Fruit fly (Drosophila melanogaster): ENCODE data around the gene MESK4.

MESK4 gene

dm6 chr3R:16972136-16972535, 16.5 kb upstream of the MESK4 start, which contains the start of gene Abd-B:
Abd-B (minus strand) TSS chr3R:16972236.
- TF ChIP-seq D1 (tag; optimal IDR thresholded peaks at IDR 0.05) (no peak), CG17806 (tag; optimal IDR thresholded peaks at IDR 0.05) (no peak), CG10348 (GFP tag; IDR thresholded peaks at IDR 0.05) (no peak), CG34367 (tag; optimal IDR thresholded peaks at IDR 0.05) (no peak), Snoo (tag; optimal IDR thresholded peaks at IDR 0.05) (no peak)

dm6 chr3R:16972575-16972974, 16.0 kb upstream of the MESK4 start:
- TF ChIP-seq CG12605 (GFP tag; IDR thresholded peaks at IDR 0.05) (no peak), Ets98B (GFP tag; IDR thresholded peaks at IDR 0.05) (no peak), CG4496 (GFP tag; IDR thresholded peaks at IDR 0.05) (no peak), CG10348 (GFP tag; IDR thresholded peaks at IDR 0.05) (no peak), Pif1B (GFP tag; optimal IDR thresholded peaks at IDR 0.05) (no peak)

- no peak for TF ChIP-seq CG4496 (GFP tag; IDR thresholded peaks at IDR 0.05)
- no peak for TF ChIP-seq gl (tag; optimal IDR thresholded peaks at IDR 0.05)
- TF ChIP-seq fd96Ca (GFP tag; IDR thresholded peaks at IDR 0.05), result no peak
- no peak for TF ChIP-seq EcR (GFP tag; optimal IDR thresholded peaks at IDR 0.05)
- no peak for TF ChIP-seq Ets98B (GFP tag; IDR thresholded peaks at IDR 0.05)
- TF ChIP-seq CG8301 (tag; optimal IDR thresholded peaks at IDR 0.05), result no peak
- no peak for TF ChIP-seq CG8159 (tag; optimal IDR thresholded peaks at IDR 0.05)
- no peak for TF ChIP-seq Snoo (tag; optimal IDR thresholded peaks at IDR 0.05)
- TF ChIP-seq Pif1A (GFP tag; optimal IDR thresholded peaks at IDR 0.05), result no peak
- no peak for TF ChIP-seq CG34367 (tag; optimal IDR thresholded peaks at IDR 0.05)
- no peak for TF ChIP-seq CG32121 (GFP tag; IDR thresholded peaks at IDR 0.05)
- TF ChIP-seq CG14655 (GFP tag; optimal IDR thresholded peaks at IDR 0.05), result no peak
- TF ChIP-seq CG10348 (GFP tag; IDR thresholded peaks at IDR 0.05), result no peak
- no peak for TF ChIP-seq CG13204 (GFP tag; optimal IDR thresholded peaks at IDR 0.05)
- no peak for TF ChIP-seq rn (GFP tag; IDR thresholded peaks at IDR 0.05)
- TF ChIP-seq CG12605 (GFP tag; IDR thresholded peaks at IDR 0.05), result no peak
Observed at dm6 chr3R:16974904-16975303, 13.7 kb upstream of the MESK4 start, which contains the start of gene VhaM9.7-d. VhaM9.7-d (plus strand) TSS chr3R:16975204.

- TF ChIP-seq CG8301 (tag; optimal IDR thresholded peaks at IDR 0.05), result no peak
- peak; percentile 82 for TF ChIP-seq D1 (tag; optimal IDR thresholded peaks at IDR 0.05)
Observed at dm6 chr3R:16977745-16978305, 10.8 kb upstream of the MESK4 start, which contains the start of gene Actn3. Actn3 (minus strand) TSS chr3R:16977795.

- TF ChIP-seq D1 (tag; optimal IDR thresholded peaks at IDR 0.05), result no peak
Observed at dm6 chr3R:16980958-16981623, 7.5 kb upstream of the MESK4 start.

- TF ChIP-seq CG12605 (GFP tag; IDR thresholded peaks at IDR 0.05), result no peak
- TF ChIP-seq CG34367 (tag; optimal IDR thresholded peaks at IDR 0.05), result no peak
- peak; percentile 71 for TF ChIP-seq EcR (GFP tag; optimal IDR thresholded peaks at IDR 0.05)
- no peak for TF ChIP-seq gl (tag; optimal IDR thresholded peaks at IDR 0.05)
- TF ChIP-seq D1 (tag; optimal IDR thresholded peaks at IDR 0.05), result no peak
Observed at dm6 chr3R:16982108-16982707, 6.4 kb upstream of the MESK4 start, which contains the start of gene AhcyL2. AhcyL2 (minus strand) TSS chr3R:16982158.

dm6 chr3R:16983001-16983400, 5.6 kb upstream of the MESK4 start:
- no peak for TF ChIP-seq Pif1B (GFP tag; optimal IDR thresholded peaks at IDR 0.05)

- no peak for TF ChIP-seq CG17806 (tag; optimal IDR thresholded peaks at IDR 0.05)
- no peak for TF ChIP-seq CG9948 (tag; optimal IDR thresholded peaks at IDR 0.05)
- TF ChIP-seq rn (GFP tag; IDR thresholded peaks at IDR 0.05), result no peak
- TF ChIP-seq CG8301 (tag; optimal IDR thresholded peaks at IDR 0.05), result no peak
- no peak for TF ChIP-seq gl (tag; optimal IDR thresholded peaks at IDR 0.05)
- no peak for TF ChIP-seq Pif1A (GFP tag; optimal IDR thresholded peaks at IDR 0.05)
- TF ChIP-seq CG34367 (tag; optimal IDR thresholded peaks at IDR 0.05), result no peak
- no peak for TF ChIP-seq EcR (GFP tag; optimal IDR thresholded peaks at IDR 0.05)
- TF ChIP-seq CG13204 (GFP tag; optimal IDR thresholded peaks at IDR 0.05), result no peak
Observed at dm6 chr3R:16984221-16984620, 4.4 kb upstream of the MESK4 start.

All from whole organism, pupa.